Worm (Caenorhabditis elegans): ENCODE data around the gene C07A9.12.

DNA sequence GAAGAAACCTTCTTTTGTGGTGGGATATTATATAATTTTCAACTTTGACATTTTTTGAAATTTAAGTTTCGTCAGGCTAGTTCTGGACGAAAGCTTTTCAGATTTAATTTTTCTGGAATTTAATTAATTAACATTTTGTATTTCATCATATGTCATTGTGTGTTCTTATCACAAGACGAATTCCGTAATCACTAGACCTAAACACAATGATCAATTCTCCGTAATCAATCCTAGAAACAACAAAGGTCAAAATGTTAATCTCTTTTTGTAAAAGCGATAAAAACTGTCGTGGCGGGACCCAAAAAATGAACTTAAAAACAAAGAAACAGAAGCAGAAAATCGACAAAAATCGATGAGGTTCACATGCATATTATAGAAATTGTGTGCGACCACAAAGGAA is 12.6 kb downstream of the C07A9.12 start:
- TF ChIP-seq scrt-1 (GFP tag; IDR thresholded peaks at IDR 0.05): no peak
- TF ChIP-seq ceh-13 (GFP tag; optimal IDR thresholded peaks at IDR 0.05): no peak
- no peak for TF ChIP-seq tbx-37 (GFP tag; conservative IDR thresholded peaks at IDR 0.05)
- no peak for TF ChIP-seq hmbx-1 (tag; optimal IDR thresholded peaks at IDR 0.05)
- no peak for TF ChIP-seq sea-1 (GFP tag; conservative IDR thresholded peaks at IDR 0.05)
- no peak for TF ChIP-seq ama-1 (optimal IDR thresholded peaks at IDR 0.05)
- TF ChIP-seq flt-1 (GFP tag; IDR thresholded peaks at IDR 0.05): no peak
- TF ChIP-seq ets-7 (tag; optimal IDR thresholded peaks at IDR 0.05): no peak
- TF ChIP-seq tbx-11 (GFP tag; IDR thresholded peaks at IDR 0.05): no peak
- no peak for TF ChIP-seq tra-4 (tag; optimal IDR thresholded peaks at IDR 0.05)
